Worm (Caenorhabditis elegans): ENCODE data around the gene fntb-1.

Gene fntb-1

DNA sequence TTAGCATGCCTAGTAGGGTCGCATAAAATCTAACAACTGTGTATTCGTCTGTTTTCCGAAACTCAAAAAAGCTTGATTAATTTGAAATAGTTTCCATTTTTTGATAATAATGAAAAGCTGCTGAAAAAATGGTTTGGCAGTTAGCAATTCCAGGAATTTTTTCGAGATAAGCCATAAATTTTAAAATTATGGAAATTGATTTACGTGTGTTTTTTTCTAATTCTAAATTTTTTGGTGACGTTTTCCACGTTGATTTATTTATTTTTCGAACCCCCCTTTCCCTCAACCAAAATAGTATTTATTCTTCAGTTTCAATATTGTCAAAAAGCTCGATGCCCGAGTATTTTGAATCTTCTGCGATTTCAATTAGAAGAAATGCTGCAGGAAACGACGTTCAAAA lies 18.6 kb upstream of the fntb-1 start, which contains the start of gene F23B12.1:
Gene F23B12.1 (plus strand): TSS at position 301 of the 400 bp plus-strand sequence.
- no peak for TF ChIP-seq lim-6 (tag; optimal IDR thresholded peaks at IDR 0.05)
- TF ChIP-seq nhr-232 (tag; optimal IDR thresholded peaks at IDR 0.05) = no peak
- TF ChIP-seq pax-1 (tag; optimal IDR thresholded peaks at IDR 0.05) = no peak
- no peak for TF ChIP-seq che-1 (tag; optimal IDR thresholded peaks at IDR 0.05)
- no peak for TF ChIP-seq dmd-4 (tag; optimal IDR thresholded peaks at IDR 0.05; ENCODE audit: borderline replicate concordance)
- TF ChIP-seq F13H6.1 (tag; optimal IDR thresholded peaks at IDR 0.05) = no peak
- no peak for TF ChIP-seq pqm-1 (tag; optimal IDR thresholded peaks at IDR 0.05)
- TF ChIP-seq elt-4 (tag; optimal IDR thresholded peaks at IDR 0.05) = no peak
- no peak for TF ChIP-seq ceh-31 (tag; optimal IDR thresholded peaks at IDR 0.05)
- no peak for TF ChIP-seq ceh-9 (tag; optimal IDR thresholded peaks at IDR 0.05)
- no peak for TF ChIP-seq pag-3 (tag; optimal IDR thresholded peaks at IDR 0.05; ENCODE audit: borderline replicate concordance)

- TF ChIP-seq ref-2 (tag; optimal IDR thresholded peaks at IDR 0.05) (peak; percentile 17), dve-1 (tag; optimal IDR thresholded peaks at IDR 0.05) (no peak)
Observed at ce11 chrV:14432259-14432658, 15.2 kb upstream of the fntb-1 start, which contains the start of gene egl-1. Gene egl-1, minus strand, starts transcription at chrV:14432359.

- TF ChIP-seq ceh-24 (tag; optimal IDR thresholded peaks at IDR 0.05) (no peak), ceh-2 (tag; optimal IDR thresholded peaks at IDR 0.05) (no peak), tbx-7 (tag; optimal IDR thresholded peaks at IDR 0.05) (no peak), tbx-2 (tag; optimal IDR thresholded peaks at IDR 0.05) (no peak)
Observed at ce11 chrV:14433584-14433983, 13.9 kb upstream of the fntb-1 start.

DNA sequence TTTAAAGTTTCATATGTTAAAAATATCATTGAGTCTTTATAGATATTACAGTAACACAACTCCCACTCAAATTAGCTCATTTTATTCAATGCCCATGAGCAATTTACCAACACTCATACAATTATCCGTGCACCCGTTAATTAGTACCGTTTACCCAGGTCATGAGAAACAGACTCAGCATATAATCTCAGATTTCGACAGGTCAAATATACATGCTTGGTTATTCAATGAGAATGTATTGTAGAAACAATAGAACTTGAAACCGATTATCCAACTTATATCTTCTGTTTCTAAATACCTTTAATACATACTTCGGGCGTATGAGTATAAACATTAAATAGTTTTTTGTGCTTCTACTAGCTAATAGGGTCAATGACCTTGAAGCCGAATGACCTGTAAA lies 11.3 kb upstream of the fntb-1 start:
- TF ChIP-seq ceh-30 (tag; optimal IDR thresholded peaks at IDR 0.05) (no peak), hlh-15 (tag; optimal IDR thresholded peaks at IDR 0.05) (no peak), sox-4 (tag; optimal IDR thresholded peaks at IDR 0.05) (no peak), fax-1 (tag; optimal IDR thresholded peaks at IDR 0.05) (no peak), hlh-6 (tag; optimal IDR thresholded peaks at IDR 0.05) (no peak), ceh-24 (tag; optimal IDR thresholded peaks at IDR 0.05) (no peak), odd-2 (tag; optimal IDR thresholded peaks at IDR 0.05) (no peak), unc-42 (tag; optimal IDR thresholded peaks at IDR 0.05) (no peak), gmeb-2 (tag; optimal IDR thresholded peaks at IDR 0.05) (no peak), madf-2 (tag; optimal IDR thresholded peaks at IDR 0.05) (no peak), ahr-1 (tag; optimal IDR thresholded peaks at IDR 0.05) (no peak), C08G9.2 (tag; optimal IDR thresholded peaks at IDR 0.05) (no peak)

- TF ChIP-seq C08G9.2 (tag; optimal IDR thresholded peaks at IDR 0.05) (no peak), gmeb-2 (tag; optimal IDR thresholded peaks at IDR 0.05) (no peak), elt-4 (tag; optimal IDR thresholded peaks at IDR 0.05) (no peak), rnt-1 (tag; optimal IDR thresholded peaks at IDR 0.05) (no peak), ceh-2 (tag; optimal IDR thresholded peaks at IDR 0.05) (no peak), nfya-1 (tag; optimal IDR thresholded peaks at IDR 0.05) (no peak), unc-86 (tag; optimal IDR thresholded peaks at IDR 0.05) (no peak), ceh-6 (GFP tag; optimal IDR thresholded peaks at IDR 0.05) (no peak), sdc-2 (tag; optimal IDR thresholded peaks at IDR 0.05) (no peak), dmd-4 (tag; optimal IDR thresholded peaks at IDR 0.05; ENCODE audit: borderline replicate concordance) (no peak), ttx-3 (tag; optimal IDR thresholded peaks at IDR 0.05) (no peak), zip-5 (tag; optimal IDR thresholded peaks at IDR 0.05) (no peak), ceh-24 (tag; optimal IDR thresholded peaks at IDR 0.05) (no peak)
Observed at ce11 chrV:14437355-14437754, 10.1 kb upstream of the fntb-1 start.
